Worm (Caenorhabditis elegans) whole organism, L4 larva: ENCODE data around the gene aman-1.

ENCODE experiments used
- daf-12 ChIP-seq: fragments of 150-350 bp; optimal IDR thresholded peaks from 2 replicates; lab custom pipeline; 2014; ENCODE audit warnings: missing biosample characterization, missing genetic modification reagents, missing genetic modification characterization
- daf-19 ChIP-seq: fragments of 200-800 bp; sonication (Bioruptor generic); conservative IDR thresholded peaks from 2 replicates; pipeline ENCODE4 v1.3.6; 2022; ENCODE audit warnings: missing genetic modification characterization, missing compliant biosample characterization
- nhr-237 ChIP-seq: sonication (generic microtip); optimal IDR thresholded peaks from 2 replicates; lab custom pipeline; 2017; ENCODE audit warnings: missing biosample characterization, missing genetic modification characterization
- snpc-4 ChIP-seq: fragments of 150-350 bp; optimal IDR thresholded peaks from 2 replicates; lab custom pipeline; 2014; ENCODE audit warnings: missing biosample characterization, missing genetic modification characterization

- TF ChIP-seq nhr-237 (tag; lab: Kevin White, UChicago) (no peak), snpc-4 (no peak), daf-19 (no peak), daf-12 (tag; lab: Kevin White, UChicago) (no peak)
These were observed 26.8 kb downstream of the aman-1 start for ce11 chrX:4759718-4760117.
